Worm (Caenorhabditis elegans): ENCODE data around the gene C35D10.1.
A peak's percentile ranks its signal among the peaks of the same experiment; 100 is the strongest.

The C35D10.1 gene

ce11 chrIII:4917077-4917476, 37.5 kb downstream of the C35D10.1 start, which contains the start of gene rars-1:
Gene rars-1, minus strand, starts transcription at chrIII:4917177.
- TF ChIP-seq nhr-237 (tag; optimal IDR thresholded peaks at IDR 0.05) (no peak), ZK546.5 (tag; optimal IDR thresholded peaks at IDR 0.05) (no peak), mab-5 (tag; optimal IDR thresholded peaks at IDR 0.05) (no peak), fos-1 (tag; optimal IDR thresholded peaks at IDR 0.05) (no peak), nhr-21 (tag; optimal IDR thresholded peaks at IDR 0.05) (no peak), C34F6.9 (tag; optimal IDR thresholded peaks at IDR 0.05) (no peak), nhr-77 (tag; optimal IDR thresholded peaks at IDR 0.05) (no peak), ztf-11 (tag; optimal IDR thresholded peaks at IDR 0.05) (no peak), unc-62 (GFP tag; optimal IDR thresholded peaks at IDR 0.05) (no peak)

ce11 chrIII:4917960-4918712, 38.6 kb downstream of the C35D10.1 start, which contains the start of gene rpb-8:
Gene rpb-8, minus strand, starts transcription at chrIII:4918008.
- TF ChIP-seq nhr-23 (tag; optimal IDR thresholded peaks at IDR 0.05) (no peak), egl-27 (tag; optimal IDR thresholded peaks at IDR 0.05) (no peak), sma-9 (GFP tag; optimal IDR thresholded peaks at IDR 0.05) (peak; percentile 13), sma-9 (tag; optimal IDR thresholded peaks at IDR 0.05) (no peak), nhr-129 (tag; optimal IDR thresholded peaks at IDR 0.05) (peak; percentile 55), ztf-11 (tag; optimal IDR thresholded peaks at IDR 0.05) (no peak), nhr-25 (tag; optimal IDR thresholded peaks at IDR 0.05) (peak; percentile 16), ztf-1 (GFP tag; conservative IDR thresholded peaks at IDR 0.05) (no peak), skn-1 (tag; optimal IDR thresholded peaks at IDR 0.05) (no peak), C34F6.9 (tag; optimal IDR thresholded peaks at IDR 0.05) (peak; percentile 64), crh-2 (tag; optimal IDR thresholded peaks at IDR 0.05) (peak; percentile 45), ceh-16 (tag; optimal IDR thresholded peaks at IDR 0.05) (no peak), elt-3 (tag; optimal IDR thresholded peaks at IDR 0.05) (no peak), snpc-4 (tag; optimal IDR thresholded peaks at IDR 0.05) (peak; percentile 13), nhr-10 (tag; optimal IDR thresholded peaks at IDR 0.05) (no peak), unc-55 (GFP tag; optimal IDR thresholded peaks at IDR 0.05) (peak; percentile 90), aly-2 (tag; optimal IDR thresholded peaks at IDR 0.05) (no peak), nhr-77 (tag; optimal IDR thresholded peaks at IDR 0.05) (no peak), lin-13 (GFP tag; optimal IDR thresholded peaks at IDR 0.05) (peak; percentile 46), ZK546.5 (tag; optimal IDR thresholded peaks at IDR 0.05) (no peak), lin-39 (tag; optimal IDR thresholded peaks at IDR 0.05) (no peak), elt-1 (tag; optimal IDR thresholded peaks at IDR 0.05) (no peak), nhr-12 (tag; optimal IDR thresholded peaks at IDR 0.05) (no peak), mdl-1 (tag; optimal IDR thresholded peaks at IDR 0.05) (no peak), blmp-1 (tag; optimal IDR thresholded peaks at IDR 0.05; ENCODE audit: insufficient read depth) (peak; percentile 18), unc-62 (GFP tag; optimal IDR thresholded peaks at IDR 0.05) (no peak), nhr-21 (tag; optimal IDR thresholded peaks at IDR 0.05) (peak; percentile 3), peb-1 (tag; optimal IDR thresholded peaks at IDR 0.05) (no peak), alr-1 (tag; optimal IDR thresholded peaks at IDR 0.05) (no peak), dmd-4 (tag; optimal IDR thresholded peaks at IDR 0.05) (no peak), zag-1 (tag; optimal IDR thresholded peaks at IDR 0.05) (no peak), gmeb-1 (tag; optimal IDR thresholded peaks at IDR 0.05) (peak; percentile 89), Y55F3AM.14 (GFP tag; optimal IDR thresholded peaks at IDR 0.05) (no peak), ama-1 (optimal IDR thresholded peaks at IDR 0.05) (peak; percentile 44), R02D3.7 (tag; optimal IDR thresholded peaks at IDR 0.05) (no peak), mbf-1 (tag; optimal IDR thresholded peaks at IDR 0.05) (no peak), ztf-4 (tag; optimal IDR thresholded peaks at IDR 0.05) (no peak), unc-39 (tag; optimal IDR thresholded peaks at IDR 0.05) (no peak), ceh-82 (tag; optimal IDR thresholded peaks at IDR 0.05) (no peak), fos-1 (tag; optimal IDR thresholded peaks at IDR 0.05) (peak; percentile 29), mab-5 (tag; optimal IDR thresholded peaks at IDR 0.05) (no peak), F13H6.1 (tag; optimal IDR thresholded peaks at IDR 0.05) (peak; percentile 29), nhr-11 (tag; optimal IDR thresholded peaks at IDR 0.05) (no peak), lin-11 (tag; optimal IDR thresholded peaks at IDR 0.05) (peak; percentile 1), nhr-6 (tag; optimal IDR thresholded peaks at IDR 0.05) (no peak), nhr-237 (tag; optimal IDR thresholded peaks at IDR 0.05) (no peak), lsy-2 (tag; optimal IDR thresholded peaks at IDR 0.05) (peak; percentile 14 to 75), sma-3 (GFP tag; optimal IDR thresholded peaks at IDR 0.05) (peak; percentile 18), sem-4 (tag; optimal IDR thresholded peaks at IDR 0.05) (no peak)

All from whole organism, L2 larva.